Fruit fly (Drosophila melanogaster) Kc167 (cell line): Measurements from ENCODE around the gene Nrg.

ENCODE experiments used
- Myc ChIP-seq: fragments of >200 bp; optimal IDR thresholded peaks from 2 replicates; lab custom pipeline; 2017; ENCODE audit warnings: missing external identifiers
- Sin3A ChIP-seq: fragments of >200 bp; optimal IDR thresholded peaks from 2 replicates; lab custom pipeline; 2018; ENCODE audit warnings: missing external identifiers
- h ChIP-seq: fragments of >200 bp; optimal IDR thresholded peaks from 3 replicates; lab custom pipeline; 2018; ENCODE audit warnings: missing external identifiers
- insv ChIP-seq: fragments of >200 bp; optimal IDR thresholded peaks from 3 replicates; lab custom pipeline; 2018; ENCODE audit warnings: missing external identifiers
- psq ChIP-seq: fragments of >200 bp; optimal IDR thresholded peaks from 2 replicates; lab custom pipeline; 2017; ENCODE audit warnings: missing external identifiers
- ttk ChIP-seq: sonication (Bioruptor generic); optimal IDR thresholded peaks from 2 replicates; lab custom pipeline; 2017; ENCODE audit warnings: missing external identifiers

Nrg gene

DNA sequence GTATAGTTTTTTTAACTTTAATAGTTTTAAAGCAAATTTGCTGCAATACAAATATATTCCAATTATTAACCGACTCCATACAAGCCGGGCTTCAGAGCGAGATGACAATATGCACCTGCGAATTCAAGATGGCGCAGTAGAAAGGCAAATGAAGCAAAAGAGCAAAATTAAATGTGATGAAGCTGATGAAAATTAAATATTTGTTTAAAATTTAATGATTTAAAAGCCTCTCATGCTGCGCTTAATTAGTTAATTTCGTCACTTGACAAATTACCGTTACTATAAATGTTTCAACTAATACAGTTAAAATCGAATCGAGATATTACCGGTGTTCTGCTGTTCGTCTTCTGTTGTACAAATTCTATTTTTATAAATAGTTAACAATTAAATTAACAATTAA lies 28.1 kb upstream of the Nrg start, which contains the start of gene CG33181:
Gene CG33181, plus strand, starts transcription at position 301 of the 400 bp plus-strand sequence.
- TF ChIP-seq insv: no peak
- TF ChIP-seq Myc (lab: Kevin White, UChicago): no peak
- TF ChIP-seq psq (lab: Kevin White, UChicago): no peak

DNA sequence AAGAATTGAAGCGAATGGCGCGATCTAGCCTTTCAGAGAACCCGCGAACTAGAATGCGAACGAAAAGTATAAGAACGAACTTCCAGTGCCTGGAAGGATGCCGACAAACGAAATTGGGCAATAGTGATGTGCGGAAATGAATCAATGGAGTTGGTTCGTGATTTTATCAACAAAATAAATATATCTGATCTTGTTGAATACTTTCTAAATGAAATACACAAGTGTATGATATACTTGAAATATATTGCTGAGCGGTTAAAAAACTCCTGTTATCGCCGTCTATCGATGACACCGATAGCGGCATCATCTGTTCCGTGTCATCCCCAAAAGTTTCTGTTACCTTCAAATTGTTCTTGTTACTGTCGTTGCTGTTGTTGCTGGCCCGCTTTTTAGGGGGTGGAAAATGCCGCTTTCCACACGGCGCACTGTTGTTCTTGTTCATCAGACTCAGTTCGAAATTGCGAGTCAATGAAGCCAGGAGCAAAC lies 27.6 kb upstream of the Nrg start, which contains the start of gene otu:
Gene otu, minus strand, starts transcription at position 51 of the 486 bp plus-strand sequence.
- TF ChIP-seq Myc (lab: Kevin White, UChicago) (no peak), insv (no peak), ttk (lab: Kevin White, UChicago) (no peak), Sin3A (lab: Kevin White, UChicago) (no peak), psq (lab: Kevin White, UChicago) (no peak), h (lab: Kevin White, UChicago) (no peak)

DNA sequence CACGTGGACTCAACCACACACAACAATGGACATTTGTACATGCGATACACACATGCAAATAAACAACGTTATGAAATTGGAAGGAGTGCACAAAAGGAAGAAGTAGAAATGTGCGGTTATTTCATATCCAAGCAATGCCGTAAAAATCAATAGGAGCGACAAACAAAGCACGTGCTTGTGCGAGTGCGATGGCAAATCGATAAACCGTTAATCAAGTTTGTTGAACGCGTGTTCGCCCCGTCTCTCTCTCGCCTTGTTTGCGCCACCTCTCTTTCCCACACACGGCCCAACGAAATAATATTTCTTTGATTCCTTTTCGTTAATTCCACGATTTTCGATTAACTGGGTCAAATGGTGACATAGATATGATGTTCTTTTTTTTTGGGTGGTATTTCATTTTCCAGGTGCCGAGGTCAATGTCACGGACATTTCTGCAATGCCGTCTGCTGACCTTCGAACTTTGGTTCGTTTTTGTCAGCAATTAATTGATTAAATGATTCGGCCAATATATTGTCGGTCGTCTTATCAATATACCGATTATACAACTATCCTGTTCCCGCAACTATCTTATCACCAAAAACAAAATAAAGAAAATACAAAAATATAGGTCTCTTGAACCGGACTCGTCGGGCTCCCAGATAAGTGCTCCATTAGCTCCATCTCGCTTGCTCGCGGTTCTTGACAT lies 26.7 kb upstream of the Nrg start:
- TF ChIP-seq h (lab: Kevin White, UChicago) (no peak), psq (lab: Kevin White, UChicago) (no peak), ttk (lab: Kevin White, UChicago) (no peak), Myc (lab: Kevin White, UChicago) (no peak), insv (no peak), Sin3A (lab: Kevin White, UChicago) (no peak)

DNA sequence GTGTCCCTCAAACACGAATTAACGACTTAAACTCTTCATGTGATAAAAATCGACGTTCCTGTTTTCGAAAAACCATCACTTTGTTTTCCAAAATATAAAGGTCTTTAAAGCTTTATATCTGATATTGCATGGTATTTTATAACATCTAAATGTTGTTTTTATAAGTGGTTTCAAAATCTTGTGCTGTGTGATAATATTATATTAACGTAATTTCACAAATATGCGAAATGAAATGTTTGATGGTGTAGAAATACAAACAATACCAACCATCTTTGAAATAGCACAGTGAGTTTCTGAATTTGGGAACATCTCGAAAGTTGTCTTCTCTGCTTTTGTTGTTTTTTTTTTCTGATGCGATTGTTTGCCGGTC lies 26.2 kb upstream of the Nrg start:
- no peak for TF ChIP-seq Sin3A (lab: Kevin White, UChicago)
- no peak for TF ChIP-seq ttk (lab: Kevin White, UChicago)
- TF ChIP-seq h (lab: Kevin White, UChicago): no peak
- no peak for TF ChIP-seq psq (lab: Kevin White, UChicago)
- no peak for TF ChIP-seq Myc (lab: Kevin White, UChicago)
- TF ChIP-seq insv: no peak

DNA sequence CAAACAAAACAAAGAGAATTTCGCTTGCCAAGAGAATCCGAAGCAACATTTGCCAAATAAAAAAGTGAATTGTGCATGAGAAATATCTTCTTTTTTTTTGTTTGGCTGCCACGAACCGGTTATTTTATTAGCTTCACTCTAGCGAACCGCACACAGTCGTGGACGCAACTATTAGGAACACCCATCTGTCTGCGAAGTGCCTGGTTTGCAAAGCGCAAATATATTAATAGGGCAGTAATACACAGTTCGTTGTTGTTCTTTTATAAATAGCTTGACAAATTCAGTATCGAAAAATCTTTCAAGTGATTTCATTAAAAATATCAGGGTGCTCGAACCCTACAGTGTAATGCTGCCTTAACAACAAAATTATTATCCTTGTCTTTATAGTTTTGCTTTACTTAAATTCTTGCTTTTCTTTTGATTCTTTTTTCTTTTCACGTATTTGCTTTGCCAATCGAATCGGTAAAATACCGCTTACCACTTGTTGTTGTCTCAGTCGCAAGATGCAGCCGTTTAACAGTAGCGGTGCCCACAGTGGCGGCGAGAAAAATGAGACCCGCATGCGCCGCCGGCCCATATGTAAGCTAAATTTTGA lies 25.6 kb upstream of the Nrg start:
- no peak for TF ChIP-seq ttk (lab: Kevin White, UChicago)
- peak; percentile 9 for TF ChIP-seq h (lab: Kevin White, UChicago)
- peak; percentile 25 for TF ChIP-seq insv

DNA sequence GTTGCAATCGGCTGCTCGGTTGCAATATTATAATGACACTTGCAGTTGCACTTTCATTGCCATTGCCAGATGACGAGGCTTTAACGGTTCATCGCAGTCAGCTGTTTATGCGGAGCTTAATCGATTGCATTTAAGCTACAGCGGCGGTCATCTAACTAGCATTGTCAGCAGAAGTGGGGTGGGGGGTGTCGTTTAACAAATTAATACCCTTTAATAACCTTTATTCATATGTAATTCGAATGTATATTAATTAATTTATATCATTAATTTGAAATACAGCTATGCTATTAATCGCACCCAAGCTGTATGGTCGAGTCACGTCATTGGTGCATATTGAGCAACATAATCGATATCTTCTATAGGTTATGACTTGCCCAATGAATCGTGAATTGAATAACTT lies 24.3 kb upstream of the Nrg start:
- TF ChIP-seq h (lab: Kevin White, UChicago) (no peak), insv (no peak), ttk (lab: Kevin White, UChicago) (no peak), Sin3A (lab: Kevin White, UChicago) (no peak), Myc (lab: Kevin White, UChicago) (no peak), psq (lab: Kevin White, UChicago) (no peak)

DNA sequence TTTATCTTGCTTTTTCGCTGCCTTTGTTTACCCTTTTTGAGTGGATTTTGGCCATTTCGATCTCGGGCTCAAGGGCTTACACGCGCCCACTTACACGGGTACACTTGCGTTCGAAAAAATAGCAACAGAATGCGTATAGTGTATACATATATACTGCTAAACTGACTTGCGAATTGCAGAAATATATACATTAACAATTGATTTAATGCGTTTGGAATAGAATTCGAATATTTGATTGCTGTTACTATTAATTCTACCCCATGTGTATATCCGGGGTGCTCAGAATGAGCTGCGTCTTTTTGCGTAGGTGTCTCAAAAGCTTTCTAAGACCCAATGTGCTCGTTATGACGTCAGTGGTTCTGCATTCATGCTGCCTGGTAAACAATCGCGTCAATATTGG lies 23.7 kb upstream of the Nrg start:
- TF ChIP-seq psq (lab: Kevin White, UChicago) (no peak), h (lab: Kevin White, UChicago) (no peak), ttk (lab: Kevin White, UChicago) (no peak), Myc (lab: Kevin White, UChicago) (no peak), insv (no peak), Sin3A (lab: Kevin White, UChicago) (no peak)

DNA sequence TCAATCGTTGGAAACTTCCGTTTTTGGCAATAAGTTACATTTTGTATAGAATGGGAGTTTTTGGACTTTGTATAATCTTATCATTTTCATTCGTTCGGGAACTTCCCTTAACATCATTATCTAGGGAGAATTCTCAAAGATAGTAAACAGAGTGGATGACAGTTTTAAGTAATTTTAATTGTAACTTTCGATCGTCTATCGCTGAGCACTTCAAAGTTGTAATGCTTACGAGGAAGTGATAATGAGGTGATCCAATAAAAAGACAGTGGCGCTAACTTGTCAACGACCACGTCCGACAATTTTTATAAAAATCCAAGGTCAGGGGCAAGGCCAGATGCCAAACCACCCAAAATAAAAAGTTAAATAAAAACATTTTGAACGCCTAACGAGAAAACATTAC lies 20.8 kb upstream of the Nrg start:
- TF ChIP-seq ttk (lab: Kevin White, UChicago) (no peak), h (lab: Kevin White, UChicago) (no peak), insv (no peak), psq (lab: Kevin White, UChicago) (no peak), Myc (lab: Kevin White, UChicago) (no peak), Sin3A (lab: Kevin White, UChicago) (no peak)

DNA sequence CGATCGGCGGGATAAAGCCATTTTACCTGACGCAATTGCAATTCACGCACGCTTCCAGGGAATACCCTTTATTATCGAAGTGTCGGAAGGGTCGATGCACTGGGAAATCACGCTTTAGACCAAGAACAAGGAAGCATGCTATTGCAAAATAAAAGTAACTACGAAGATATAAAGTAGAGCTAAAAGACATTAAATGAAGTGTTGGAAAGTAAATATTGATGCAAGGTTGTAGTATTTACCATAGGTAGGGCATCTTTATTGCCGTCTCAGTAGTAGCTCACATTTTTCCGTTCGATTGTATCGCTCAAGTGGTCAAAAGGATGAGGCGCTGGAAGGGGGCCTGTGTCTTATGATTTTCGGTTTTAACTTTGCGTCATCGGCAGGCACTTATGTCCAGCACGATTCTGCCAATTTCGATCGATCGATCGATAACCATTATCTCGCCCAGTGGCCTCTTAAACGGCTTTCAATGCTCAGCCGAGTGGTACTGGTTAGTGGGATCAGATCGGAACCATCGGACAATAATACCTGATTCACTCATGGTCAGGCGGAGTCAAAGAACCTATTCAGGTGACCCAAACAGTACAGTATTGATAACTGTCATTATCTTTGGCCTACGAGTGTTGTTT lies 19.5 kb upstream of the Nrg start:
- no peak for TF ChIP-seq h (lab: Kevin White, UChicago)
- TF ChIP-seq psq (lab: Kevin White, UChicago): no peak
- TF ChIP-seq Sin3A (lab: Kevin White, UChicago): no peak
- TF ChIP-seq ttk (lab: Kevin White, UChicago): no peak
- TF ChIP-seq insv: no peak
- no peak for TF ChIP-seq Myc (lab: Kevin White, UChicago)

DNA sequence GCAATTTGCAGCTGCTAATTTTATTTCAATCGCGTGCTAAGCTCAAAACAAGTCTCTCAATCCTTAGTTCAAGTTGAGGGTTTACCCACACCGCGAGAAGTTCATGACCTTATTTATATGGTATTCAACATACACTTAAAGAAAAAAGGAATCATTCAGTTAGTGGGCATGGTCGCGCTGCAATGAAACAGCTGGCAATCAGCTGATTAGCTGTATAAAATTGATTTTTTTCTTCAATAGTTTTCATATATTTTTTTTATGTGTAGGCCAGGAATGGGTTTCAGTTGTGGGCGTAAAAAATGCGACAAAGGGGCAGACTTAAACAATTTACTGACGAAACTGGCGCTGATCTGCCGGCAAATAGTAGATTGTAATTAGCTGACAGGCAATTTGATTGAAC lies 18.0 kb upstream of the Nrg start:
- TF ChIP-seq Sin3A (lab: Kevin White, UChicago) (no peak), ttk (lab: Kevin White, UChicago) (no peak), psq (lab: Kevin White, UChicago) (no peak), Myc (lab: Kevin White, UChicago) (no peak), insv (no peak), h (lab: Kevin White, UChicago) (no peak)

DNA sequence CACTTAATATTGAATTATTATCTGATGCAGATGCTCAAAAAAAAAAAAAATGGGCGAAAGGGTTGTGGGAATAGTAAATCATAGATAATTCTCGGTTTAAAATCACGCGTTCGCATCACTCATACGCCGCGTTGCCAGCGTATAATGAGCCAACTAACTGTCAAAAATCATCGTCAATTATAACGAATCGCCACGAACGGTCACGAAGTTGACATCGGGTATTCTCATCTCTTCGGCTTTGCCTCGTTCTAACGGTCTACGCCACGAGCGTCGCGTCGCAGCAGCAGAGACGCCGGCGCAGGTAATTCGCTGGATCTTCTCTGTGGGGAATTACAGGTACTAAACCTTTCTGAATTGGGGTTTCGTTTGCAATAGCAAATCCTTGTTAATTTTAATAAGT lies 15.8 kb upstream of the Nrg start:
- TF ChIP-seq Myc (lab: Kevin White, UChicago) (no peak), insv (no peak), ttk (lab: Kevin White, UChicago) (no peak), Sin3A (lab: Kevin White, UChicago) (no peak), h (lab: Kevin White, UChicago) (no peak), psq (lab: Kevin White, UChicago) (no peak)

DNA sequence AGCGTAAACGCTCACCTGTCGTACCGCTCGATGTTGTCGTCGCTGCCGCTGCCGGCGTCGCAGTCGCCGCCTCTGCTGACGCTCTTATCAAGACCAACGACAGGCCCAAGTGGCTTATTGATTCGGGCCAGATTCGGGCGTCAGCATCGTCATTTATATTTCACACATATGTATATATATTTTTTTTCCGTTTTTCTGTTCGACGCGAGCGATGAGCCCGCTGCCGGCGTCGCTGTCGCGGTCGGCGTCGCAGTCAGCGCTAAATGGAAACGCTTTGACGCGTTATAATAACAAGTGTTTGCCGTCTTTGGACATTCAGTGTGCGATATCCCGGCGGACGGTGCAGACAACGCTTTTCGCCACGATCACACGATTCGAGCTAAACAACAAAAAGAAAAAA lies 15.1 kb upstream of the Nrg start:
- TF ChIP-seq h (lab: Kevin White, UChicago): no peak
- no peak for TF ChIP-seq insv
- TF ChIP-seq Myc (lab: Kevin White, UChicago): no peak
- no peak for TF ChIP-seq ttk (lab: Kevin White, UChicago)
- TF ChIP-seq Sin3A (lab: Kevin White, UChicago): no peak
- TF ChIP-seq psq (lab: Kevin White, UChicago): no peak
